Fruit fly (Drosophila melanogaster) whole organism, adult: ENCODE results near the gene CG2983.

Experiments
- CG11617 ChIP-seq: fragments of 200-800 bp; sonication (Bioruptor generic); optimal IDR thresholded peaks from 2 replicates; lab custom pipeline; 2017; ENCODE audit warnings: mild to moderate bottlenecking, missing biosample characterization, missing genetic modification reagents, missing genetic modification characterization
- CG12768 ChIP-seq: fragments of 200-800 bp; sonication (Bioruptor generic); optimal IDR thresholded peaks from 2 replicates; lab custom pipeline; 2017; ENCODE audit warnings: missing biosample characterization, missing genetic modification characterization, mild to moderate bottlenecking, moderate library complexity, missing genetic modification reagents
- CG14711 ChIP-seq: fragments of 200-800 bp; sonication (Bioruptor generic); optimal IDR thresholded peaks from 2 replicates; lab custom pipeline; 2018; ENCODE audit warnings: missing biosample characterization, mild to moderate bottlenecking, missing genetic modification characterization, moderate library complexity
- CG1620 ChIP-seq: fragments of 200-800 bp; sonication (Bioruptor generic); optimal IDR thresholded peaks from 2 replicates; lab custom pipeline; 2016; ENCODE audit warnings: missing biosample characterization, missing genetic modification characterization
- CG33017 ChIP-seq: fragments of 200-800 bp; sonication (Bioruptor generic); optimal IDR thresholded peaks from 2 replicates; lab custom pipeline; 2018; ENCODE audit warnings: missing biosample characterization, mild to moderate bottlenecking, missing genetic modification characterization, moderate library complexity
- CG5204 ChIP-seq: fragments of 200-800 bp; sonication (Bioruptor generic); optimal IDR thresholded peaks from 2 replicates; lab custom pipeline; 2016; ENCODE audit warnings: missing biosample characterization, missing genetic modification characterization
- CG7045 ChIP-seq: fragments of 200-800 bp; sonication (Bioruptor generic); optimal IDR thresholded peaks from 2 replicates; lab custom pipeline; 2017; ENCODE audit warnings: missing biosample characterization, mild to moderate bottlenecking, missing genetic modification characterization
- CG7101 ChIP-seq: fragments of 200-800 bp; sonication (Bioruptor generic); optimal IDR thresholded peaks from 2 replicates; lab custom pipeline; 2018; ENCODE audit warnings: missing biosample characterization, mild to moderate bottlenecking, missing genetic modification characterization, moderate library complexity
- Clk ChIP-seq: fragments of 200-800 bp; sonication (Bioruptor generic); optimal IDR thresholded peaks from 2 replicates; lab custom pipeline; 2017; ENCODE audit warnings: missing biosample characterization, missing genetic modification characterization
- Crg-1 ChIP-seq: fragments of 200-800 bp; sonication (Bioruptor generic); optimal IDR thresholded peaks from 2 replicates; lab custom pipeline; 2016; ENCODE audit warnings: missing biosample characterization, missing genetic modification characterization
- Hr96 ChIP-seq: fragments of 200-800 bp; sonication (Bioruptor generic); optimal IDR thresholded peaks from 2 replicates; lab custom pipeline; 2016; ENCODE audit warnings: missing biosample characterization, missing genetic modification characterization
- Mnt ChIP-seq: fragments of 200-800 bp; sonication (Bioruptor generic); optimal IDR thresholded peaks from 2 replicates; lab custom pipeline; 2016; ENCODE audit warnings: missing biosample characterization, mild to moderate bottlenecking, missing genetic modification characterization
- bab1 ChIP-seq: fragments of 200-800 bp; sonication (Bioruptor generic); optimal IDR thresholded peaks from 3 replicates; lab custom pipeline; 2019; ENCODE audit warnings: missing biosample characterization, mild to moderate bottlenecking, missing genetic modification characterization, moderate library complexity
- cic ChIP-seq: fragments of 200-800 bp; sonication (Bioruptor generic); optimal IDR thresholded peaks from 2 replicates; lab custom pipeline; 2017; ENCODE audit warnings: missing biosample characterization, mild to moderate bottlenecking, missing genetic modification characterization, moderate library complexity
- cnc ChIP-seq, 2 experiments: fragments of >200 bp; optimal IDR thresholded peaks; 2 replicates each; lab custom pipeline; 2017
- kay ChIP-seq: fragments of 200-800 bp; sonication (Bioruptor generic); peaks from one replicate; lab custom pipeline; 2016; ENCODE audit warnings: missing biosample characterization, missing genetic modification characterization, borderline replicate concordance
- ovo ChIP-seq: fragments of 200-800 bp; sonication (Bioruptor generic); optimal IDR thresholded peaks from 2 replicates; lab custom pipeline; 2016; ENCODE audit warnings: missing biosample characterization, missing genetic modification characterization
- pad ChIP-seq: fragments of 200-800 bp; sonication (Bioruptor generic); optimal IDR thresholded peaks from 3 replicates; lab custom pipeline; 2017; ENCODE audit warnings: missing biosample characterization, missing genetic modification characterization, mild to moderate bottlenecking, moderate library complexity, missing genetic modification reagents
- tj ChIP-seq: fragments of 200-800 bp; sonication (Bioruptor generic); optimal IDR thresholded peaks from 3 replicates; lab custom pipeline; 2017; ENCODE audit warnings: missing biosample characterization, mild to moderate bottlenecking, missing genetic modification characterization, moderate library complexity
- toe ChIP-seq: fragments of 200-800 bp; sonication (Bioruptor generic); optimal IDR thresholded peaks from 2 replicates; lab custom pipeline; 2016; ENCODE audit warnings: missing biosample characterization, missing genetic modification characterization

The CG2983 gene

DNA sequence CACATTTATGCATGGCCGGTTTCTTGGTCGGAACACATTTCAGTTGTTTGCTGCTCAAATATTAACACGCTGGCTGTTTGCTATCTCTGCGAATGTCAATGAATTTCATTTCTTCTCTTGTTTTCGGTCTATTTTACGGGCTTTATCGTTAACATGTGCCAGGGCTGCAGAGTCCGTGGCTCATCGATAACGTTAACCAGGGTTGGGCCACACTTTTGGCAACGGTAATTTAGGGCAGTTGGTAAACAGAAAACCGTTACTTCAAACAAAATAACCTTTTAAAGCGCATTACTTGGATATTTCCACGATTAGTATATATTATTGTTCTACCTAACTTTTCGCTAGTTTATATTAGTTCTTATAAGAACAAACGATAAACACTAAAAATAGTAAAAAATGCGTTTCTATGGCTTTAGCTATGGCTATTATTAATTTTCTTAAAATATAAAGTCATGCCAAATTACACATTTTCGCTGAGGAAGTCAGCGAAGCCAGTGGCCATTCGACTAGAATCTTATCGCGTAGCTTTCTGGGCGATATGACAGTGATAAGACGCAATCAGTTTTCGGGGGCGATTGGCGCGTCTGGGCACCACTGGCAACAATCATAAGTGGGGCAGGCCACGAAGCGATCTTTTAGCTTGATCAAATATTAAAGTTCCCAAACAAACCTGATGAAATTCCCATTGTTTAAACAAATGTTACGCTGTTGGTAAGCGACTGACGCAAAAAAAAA, 35.7 kb downstream of the CG2983 start:
- TF ChIP-seq CG12768 (peak; percentile 31), CG11617 (GFP tag; lab: Kevin White, UChicago) (peak; percentile 56), pad (GFP tag; lab: Kevin White, UChicago) (no peak), Clk (GFP tag; lab: Kevin White, UChicago) (no peak), toe (GFP tag; lab: Kevin White, UChicago) (peak; percentile 24), CG33017 (peak; percentile 7), CG7101 (peak; percentile 13), Mnt (GFP tag; lab: Kevin White, UChicago) (peak; percentile 29), ovo (GFP tag; lab: Kevin White, UChicago) (peak; percentile 86), CG7045 (peak; percentile 25), CG1620 (GFP tag; lab: Kevin White, UChicago) (no peak), bab1 (GFP tag; lab: Kevin White, UChicago) (no peak), cic (no peak), cnc (optimal IDR thresholded peaks at IDR 0.05; lab: Kevin White, UChicago) (no peak), kay (no peak), CG14711 (peak; percentile 26), Hr96 (GFP tag; lab: Kevin White, UChicago) (peak; percentile 40), CG5204 (GFP tag; lab: Kevin White, UChicago) (no peak), Crg-1 (GFP tag; lab: Kevin White, UChicago) (no peak), tj (GFP tag; lab: Kevin White, UChicago) (peak; percentile 14)

DNA sequence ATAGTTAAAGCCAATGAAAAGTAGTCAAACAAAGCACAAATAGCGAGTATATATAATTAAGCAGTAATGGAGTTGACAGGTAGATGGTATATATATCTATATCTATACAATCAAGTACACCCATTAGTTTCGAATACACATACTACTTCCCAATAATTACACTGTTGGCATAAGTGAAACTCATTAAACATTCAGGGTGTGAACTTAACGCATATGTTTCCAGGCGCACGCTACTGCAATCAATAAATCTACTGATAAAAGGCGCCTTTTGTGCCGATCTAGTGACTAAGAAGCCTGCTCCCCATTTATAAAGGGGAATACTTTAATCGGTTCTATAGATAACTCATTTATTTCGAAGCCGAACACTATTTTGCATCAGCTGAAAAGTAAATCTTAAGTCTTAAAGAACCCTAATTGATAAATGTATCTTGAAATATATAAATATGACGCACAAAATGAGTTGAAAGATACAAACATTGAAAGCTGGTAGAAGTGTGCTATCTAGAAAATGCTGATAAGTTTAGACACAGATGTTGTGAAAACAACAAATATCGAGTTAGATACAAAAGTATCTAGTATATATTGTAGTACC, 36.4 kb downstream of the CG2983 start:
- TF ChIP-seq CG1620 (GFP tag; lab: Kevin White, UChicago) (no peak), tj (GFP tag; lab: Kevin White, UChicago) (no peak), CG11617 (GFP tag; lab: Kevin White, UChicago) (no peak), kay (peak; percentile 92), Clk (GFP tag; lab: Kevin White, UChicago) (no peak), CG7101 (no peak), Hr96 (GFP tag; lab: Kevin White, UChicago) (no peak), Mnt (GFP tag; lab: Kevin White, UChicago) (no peak)

DNA sequence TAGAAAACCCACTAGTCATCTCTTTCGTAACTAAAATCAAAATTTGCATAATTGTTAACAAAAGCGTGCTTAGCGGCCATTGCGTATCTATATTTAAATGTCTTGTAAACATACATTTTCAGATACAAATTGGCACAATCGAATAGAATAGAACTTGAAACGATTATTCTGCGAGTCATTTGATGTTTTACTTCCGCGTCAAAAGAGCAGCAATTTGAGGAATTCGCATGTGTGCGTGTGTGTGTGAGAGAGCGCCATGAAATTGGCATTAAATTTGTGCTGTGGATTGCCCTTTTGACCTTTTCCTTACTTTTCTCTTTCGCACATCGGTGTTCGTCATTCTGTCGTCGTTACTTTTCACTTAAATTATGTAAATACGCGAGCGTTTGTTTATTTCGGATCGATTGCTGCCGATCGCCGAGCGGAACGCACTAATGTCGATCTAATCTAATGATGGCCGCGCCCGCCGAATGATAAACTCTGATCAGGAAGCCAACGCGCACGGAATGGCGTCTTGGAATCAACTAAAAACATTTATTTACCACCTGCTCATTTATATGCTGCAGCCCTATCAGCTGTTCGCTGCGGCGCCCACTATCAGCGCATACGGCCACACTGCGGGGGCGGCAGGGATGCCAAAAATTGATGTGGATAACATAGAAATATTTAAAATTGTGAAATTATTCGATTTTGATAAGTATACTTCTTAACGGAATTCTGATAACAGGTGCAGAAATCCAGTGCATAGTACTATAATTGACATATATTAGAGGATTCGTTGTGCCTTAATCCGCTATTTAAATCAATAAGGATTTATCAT, 37.5 kb downstream of the CG2983 start:
- TF ChIP-seq CG33017 (peak; percentile 52), CG11617 (GFP tag; lab: Kevin White, UChicago) (peak; percentile 67), Hr96 (GFP tag; lab: Kevin White, UChicago) (peak; percentile 35), CG7101 (peak; percentile 30), pad (GFP tag; lab: Kevin White, UChicago) (no peak), cnc (optimal IDR thresholded peaks at IDR 0.05; lab: Kevin White, UChicago) (peak; percentile 30 to 77), kay (no peak), tj (GFP tag; lab: Kevin White, UChicago) (peak; percentile 37), bab1 (GFP tag; lab: Kevin White, UChicago) (peak; percentile 71), ovo (GFP tag; lab: Kevin White, UChicago) (no peak), CG12768 (peak; percentile 53), CG14711 (peak; percentile 38), CG5204 (GFP tag; lab: Kevin White, UChicago) (no peak), CG7045 (no peak), Crg-1 (GFP tag; lab: Kevin White, UChicago) (no peak), cic (peak; percentile 72), CG1620 (GFP tag; lab: Kevin White, UChicago) (peak; percentile 69), Clk (GFP tag; lab: Kevin White, UChicago) (no peak), toe (GFP tag; lab: Kevin White, UChicago) (peak; percentile 27), Mnt (GFP tag; lab: Kevin White, UChicago) (peak; percentile 92)

DNA sequence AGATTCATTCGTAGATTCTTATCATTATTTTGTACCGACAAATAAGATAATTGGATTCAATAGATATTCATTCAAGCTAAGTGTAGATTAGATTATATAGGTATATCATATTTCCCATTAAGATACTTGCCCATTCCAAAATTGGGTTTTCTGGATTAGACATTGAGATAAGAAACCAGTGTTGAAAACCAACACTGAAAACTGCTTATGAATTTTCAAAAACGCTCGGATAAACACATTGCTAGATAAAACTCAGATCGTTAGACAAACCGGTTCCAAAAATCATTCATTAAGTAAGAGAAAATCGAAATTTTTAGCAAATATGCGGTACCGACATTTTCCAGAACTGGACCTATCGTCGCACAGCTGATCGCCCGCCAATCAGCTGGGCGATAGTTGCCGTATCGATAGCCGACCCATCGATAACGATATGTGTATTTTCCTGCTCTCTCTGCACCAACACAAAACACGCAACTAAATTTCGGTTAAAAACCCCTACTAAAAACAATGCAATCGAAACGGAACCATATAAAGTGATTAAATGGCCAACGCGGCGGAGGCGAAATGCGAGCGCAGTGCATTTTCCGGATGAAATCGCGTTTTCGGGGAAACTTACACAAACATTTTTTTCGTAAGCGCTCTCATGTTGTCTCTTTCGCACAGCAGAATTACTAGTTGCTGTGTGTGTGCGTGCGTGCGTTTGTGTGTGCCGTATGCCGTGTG, 38.2 kb downstream of the CG2983 start, which contains the start of the genes NTPase and lilli:
NTPase (minus strand) TSS at position 348 of the 723 bp plus-strand sequence.
lilli (plus strand) TSS at position 427 of the 723 bp plus-strand sequence.
- TF ChIP-seq CG12768, result peak; percentile 42
- TF ChIP-seq CG7101, result peak; percentile 44
- TF ChIP-seq pad (GFP tag; lab: Kevin White, UChicago), result peak; percentile 47
- TF ChIP-seq kay, result peak; percentile 42
- TF ChIP-seq ovo (GFP tag; lab: Kevin White, UChicago), result peak; percentile 1
- peak; percentile 0 for TF ChIP-seq CG11617 (GFP tag; lab: Kevin White, UChicago)
- no peak for TF ChIP-seq cnc (optimal IDR thresholded peaks at IDR 0.05; lab: Kevin White, UChicago)
- TF ChIP-seq bab1 (GFP tag; lab: Kevin White, UChicago), result peak; percentile 58
- peak; percentile 76 for TF ChIP-seq cic
- TF ChIP-seq CG14711, result peak; percentile 24
- TF ChIP-seq Crg-1 (GFP tag; lab: Kevin White, UChicago), result peak; percentile 57
- TF ChIP-seq Clk (GFP tag; lab: Kevin White, UChicago), result no peak
- peak; percentile 3 for TF ChIP-seq Mnt (GFP tag; lab: Kevin White, UChicago)
- no peak for TF ChIP-seq CG5204 (GFP tag; lab: Kevin White, UChicago)
- no peak for TF ChIP-seq toe (GFP tag; lab: Kevin White, UChicago)
- peak; percentile 11 for TF ChIP-seq CG1620 (GFP tag; lab: Kevin White, UChicago)
